Worm (Caenorhabditis elegans) whole organism, L4 larva: ENCODE data around the gene F13H8.11.

Source experiments
- F26F4.8 ChIP-seq: fragments of 200-800 bp; sonication (Bioruptor generic); conservative IDR thresholded peaks from 2 replicates; pipeline ENCODE4 v1.3.6; 2022; ENCODE audit warnings: missing genetic modification characterization, missing compliant biosample characterization
- F37D6.2 ChIP-seq: sonication (generic microtip); optimal IDR thresholded peaks from 2 replicates; lab custom pipeline; 2016; ENCODE audit warnings: mild to moderate bottlenecking, missing genetic modification characterization, missing compliant biosample characterization
- T20F7.1 ChIP-seq: fragments of 200-800 bp; sonication (Bioruptor generic); optimal IDR thresholded peaks from 2 replicates; lab custom pipeline; 2018; ENCODE audit warnings: mild to moderate bottlenecking, missing genetic modification characterization, missing compliant biosample characterization
- Y105C5A.15 ChIP-seq: fragments of 200-800 bp; sonication (Bioruptor generic); IDR thresholded peaks from 2 replicates; pipeline ENCODE4 v1.3.6; 2022; ENCODE audit warnings: missing genetic modification characterization, missing compliant biosample characterization
- aha-1 ChIP-seq: fragments of 150-350 bp; peaks from one replicate; lab custom pipeline; 2014; ENCODE audit warnings: missing biosample characterization, missing genetic modification characterization
- attf-4 ChIP-seq: sonication (generic microtip); optimal IDR thresholded peaks from 3 replicates; lab custom pipeline; 2017; ENCODE audit warnings: missing biosample characterization, missing genetic modification characterization
- ceh-20 ChIP-seq: fragments of 200-800 bp; sonication (Bioruptor generic); IDR thresholded peaks from 2 replicates; pipeline ENCODE4 v1.3.6; 2022; ENCODE audit warnings: missing genetic modification reagents, missing genetic modification characterization, missing compliant biosample characterization
- ceh-62 ChIP-seq: sonication (generic microtip); optimal IDR thresholded peaks from 2 replicates; lab custom pipeline; 2017; ENCODE audit warnings: missing biosample characterization, missing genetic modification characterization
- ceh-82 ChIP-seq: sonication (generic microtip); optimal IDR thresholded peaks from 2 replicates; lab custom pipeline; 2017; ENCODE audit warnings: missing biosample characterization, missing genetic modification characterization
- ces-1 ChIP-seq: fragments of 150-350 bp; sonication (generic microtip); optimal IDR thresholded peaks from 4 replicates; lab custom pipeline; 2014; ENCODE audit warnings: missing biosample characterization, missing genetic modification reagents, missing genetic modification characterization
- ctbp-1 ChIP-seq: fragments of 200-800 bp; sonication (Bioruptor generic); IDR thresholded peaks from 2 replicates; pipeline ENCODE4 v1.3.6; 2022; ENCODE audit warnings: missing genetic modification reagents, missing genetic modification characterization, missing compliant biosample characterization
- daf-16 ChIP-seq, 3 experiments: sonication (generic microtip); optimal IDR thresholded peaks; 2 replicates each; lab custom pipeline; 2016 to 2017; ENCODE audit warnings: missing genetic modification characterization in 3 of 3, missing genetic modification reagents in 3 of 3, mild to moderate bottlenecking in 2 of 3, missing compliant biosample characterization in 2 of 3, missing biosample characterization in 1 of 3, moderate library complexity in 1 of 3
- daf-8 ChIP-seq: fragments of 200-800 bp; sonication (Bioruptor generic); IDR thresholded peaks from 2 replicates; pipeline ENCODE4 v1.3.6; 2022; ENCODE audit warnings: missing genetic modification characterization, missing compliant biosample characterization
- dmd-6 ChIP-seq: fragments of 200-800 bp; sonication (Bioruptor generic); IDR thresholded peaks from 2 replicates; pipeline ENCODE4 v1.3.6; 2022; ENCODE audit warnings: missing genetic modification reagents, missing genetic modification characterization, missing compliant biosample characterization
- dmd-8 ChIP-seq: fragments of 200-800 bp; sonication (Bioruptor generic); IDR thresholded peaks from 2 replicates; pipeline ENCODE4 v1.3.6; 2022; ENCODE audit warnings: missing genetic modification characterization, missing compliant biosample characterization
- dmd-9 ChIP-seq: fragments of 200-800 bp; sonication (Bioruptor generic); IDR thresholded peaks from 2 replicates; pipeline ENCODE4 v1.3.6; 2022; ENCODE audit warnings: missing genetic modification reagents, missing genetic modification characterization, missing compliant biosample characterization
- dpl-1 ChIP-seq: fragments of 150-350 bp; optimal IDR thresholded peaks from 2 replicates; lab custom pipeline; 2014; ENCODE audit warnings: missing biosample characterization, missing genetic modification reagents, missing genetic modification characterization
- egl-43 ChIP-seq: fragments of 200-800 bp; sonication (Bioruptor generic); IDR thresholded peaks from 2 replicates; pipeline ENCODE4 v1.3.6; 2022; ENCODE audit warnings: missing genetic modification reagents, missing genetic modification characterization, missing compliant biosample characterization
- hlh-11 ChIP-seq: fragments of 200-800 bp; sonication (Bioruptor generic); optimal IDR thresholded peaks from 2 replicates; lab custom pipeline; 2018; ENCODE audit warnings: mild to moderate bottlenecking, missing genetic modification characterization, missing compliant biosample characterization
- hlh-30 ChIP-seq: sonication (generic microtip); optimal IDR thresholded peaks from 2 replicates; lab custom pipeline; 2017; ENCODE audit warnings: antibody characterized with exemption, mild to moderate bottlenecking, missing genetic modification characterization, missing compliant biosample characterization; ENCODE audit not compliant: insufficient read depth
- jun-1 ChIP-seq: fragments of 150-350 bp; optimal IDR thresholded peaks from 2 replicates; lab custom pipeline; 2014; ENCODE audit warnings: missing biosample characterization, missing genetic modification reagents, missing genetic modification characterization
- lin-39 ChIP-seq: fragments of 150-350 bp; optimal IDR thresholded peaks from 2 replicates; lab custom pipeline; 2014; ENCODE audit warnings: missing biosample characterization, missing genetic modification reagents, missing genetic modification characterization
- lsy-2 ChIP-seq, 2 experiments: fragments of 150-350 bp in 1 of 2; sonication (generic microtip) in 1 of 2; optimal IDR thresholded peaks; 2 replicates each; lab custom pipeline; 2014 to 2017; ENCODE audit warnings: missing biosample characterization in 2 of 2, missing genetic modification characterization in 2 of 2
- mdl-1 ChIP-seq, 2 experiments: fragments of 150-350 bp in 1 of 2; sonication (generic microtip) in 1 of 2; optimal IDR thresholded peaks; 2 replicates each; lab custom pipeline; 2014 to 2017; ENCODE audit warnings: missing biosample characterization in 2 of 2, missing genetic modification characterization in 2 of 2
- mxl-3 ChIP-seq: fragments of 200-800 bp; sonication (Bioruptor generic); optimal IDR thresholded peaks from 2 replicates; lab custom pipeline; 2018; ENCODE audit warnings: mild to moderate bottlenecking, missing genetic modification characterization, missing compliant biosample characterization
- nhr-10 ChIP-seq: fragments of 150-350 bp; optimal IDR thresholded peaks from 2 replicates; lab custom pipeline; 2014; ENCODE audit warnings: missing biosample characterization, missing genetic modification characterization
- nhr-11 ChIP-seq: fragments of 150-350 bp; optimal IDR thresholded peaks from 2 replicates; lab custom pipeline; 2014; ENCODE audit warnings: missing biosample characterization, missing genetic modification characterization
- nhr-111 ChIP-seq: fragments of 200-800 bp; sonication (Bioruptor generic); optimal IDR thresholded peaks from 2 replicates; lab custom pipeline; 2018; ENCODE audit warnings: mild to moderate bottlenecking, missing genetic modification characterization, missing compliant biosample characterization
- nhr-28 ChIP-seq: fragments of 150-350 bp; optimal IDR thresholded peaks from 2 replicates; lab custom pipeline; 2014; ENCODE audit warnings: missing biosample characterization, missing genetic modification characterization
- nhr-6 ChIP-seq: fragments of 150-350 bp; optimal IDR thresholded peaks from 2 replicates; lab custom pipeline; 2014; ENCODE audit warnings: missing biosample characterization, missing genetic modification characterization
- nhr-76 ChIP-seq: fragments of 150-350 bp; optimal IDR thresholded peaks from 2 replicates; lab custom pipeline; 2014; ENCODE audit warnings: missing biosample characterization, missing genetic modification characterization
- pqm-1 ChIP-seq: sonication (generic microtip); optimal IDR thresholded peaks from 2 replicates; lab custom pipeline; 2017; ENCODE audit warnings: missing biosample characterization, missing genetic modification characterization
- set-16 ChIP-seq: fragments of 200-800 bp; sonication (Bioruptor generic); IDR thresholded peaks from 2 replicates; pipeline ENCODE4 v1.3.6; 2022; ENCODE audit warnings: missing genetic modification reagents, missing genetic modification characterization, missing compliant biosample characterization
- spr-1 ChIP-seq: sonication (generic microtip); optimal IDR thresholded peaks from 2 replicates; lab custom pipeline; 2016; ENCODE audit warnings: mild to moderate bottlenecking, missing genetic modification characterization, missing compliant biosample characterization
- unc-39 ChIP-seq: sonication (generic microtip); optimal IDR thresholded peaks from 2 replicates; lab custom pipeline; 2017; ENCODE audit warnings: missing biosample characterization, missing genetic modification characterization
- zfp-3 ChIP-seq: fragments of 200-800 bp; sonication (Bioruptor generic); conservative IDR thresholded peaks from 2 replicates; pipeline ENCODE4 v1.3.6; 2022; ENCODE audit warnings: missing genetic modification reagents, missing genetic modification characterization, missing compliant biosample characterization

The F13H8.11 gene

ce11 chrII:6294261-6294660 lies 34.4 kb upstream of the F13H8.11 start, which contains the start of gene mps-1:
Gene mps-1 (minus strand): TSS chrII:6294361.
- TF ChIP-seq nhr-111 (GFP tag; lab: Kevin White, UChicago) (no peak), ctbp-1 (no peak), daf-8 (GFP tag; lab: Robert Waterston, UW) (no peak), mdl-1 (tag; optimal IDR thresholded peaks at IDR 0.05; lab: Kevin White, UChicago) (no peak), Y105C5A.15 (GFP tag; lab: Robert Waterston, UW) (no peak), T20F7.1 (GFP tag; lab: Kevin White, UChicago) (no peak), nhr-6 (no peak), hlh-11 (tag; lab: Kevin White, UChicago) (no peak), lsy-2 (tag; optimal IDR thresholded peaks at IDR 0.05; lab: Kevin White, UChicago) (no peak), nhr-76 (tag; lab: Kevin White, UChicago) (no peak), daf-16 (GFP tag; optimal IDR thresholded peaks at IDR 0.05; lab: Kevin White, UChicago) (no peak), daf-16 (tag; optimal IDR thresholded peaks at IDR 0.05; lab: Kevin White, UChicago) (no peak), ceh-62 (tag; lab: Kevin White, UChicago) (no peak), unc-39 (tag; lab: Kevin White, UChicago) (no peak), zfp-3 (GFP tag; lab: Robert Waterston, UW) (no peak), dmd-9 (no peak), jun-1 (tag; lab: Kevin White, UChicago) (no peak), egl-43 (GFP tag; lab: Robert Waterston, UW) (no peak), lin-39 (tag; lab: Kevin White, UChicago) (no peak), F37D6.2 (tag; lab: Kevin White, UChicago) (no peak)

ce11 chrII:6292527-6292926 lies 32.7 kb upstream of the F13H8.11 start, which contains the start of gene nyn-3:
Gene nyn-3 (minus strand): TSS chrII:6292627.
- no peak for TF ChIP-seq dpl-1 (GFP tag; lab: Kevin White, UChicago)
- TF ChIP-seq spr-1 (tag; lab: Kevin White, UChicago) = no peak
- TF ChIP-seq set-16 (GFP tag; lab: Robert Waterston, UW) = no peak
- no peak for TF ChIP-seq T20F7.1 (GFP tag; lab: Kevin White, UChicago)
- TF ChIP-seq F37D6.2 (tag; lab: Kevin White, UChicago) = no peak
- no peak for TF ChIP-seq ceh-20 (GFP tag; lab: Robert Waterston, UW)
- TF ChIP-seq ceh-82 (tag; lab: Kevin White, UChicago) = no peak
- TF ChIP-seq mdl-1 (tag; optimal IDR thresholded peaks at IDR 0.05; lab: Kevin White, UChicago) = no peak
- no peak for TF ChIP-seq nhr-10
- no peak for TF ChIP-seq nhr-28 (tag; lab: Kevin White, UChicago)
- TF ChIP-seq ces-1 (GFP tag; lab: Kevin White, UChicago) = no peak
- TF ChIP-seq, all 104 proteins: peak for 0

- TF ChIP-seq dmd-6 (GFP tag; lab: Robert Waterston, UW) (peak; percentile 56; the same call in 1 of the 2 replicates), F26F4.8 (no peak), mdl-1 (tag; optimal IDR thresholded peaks at IDR 0.05; lab: Kevin White, UChicago) (peak in 1 of 2 experiments; percentile 26), daf-16 (GFP tag; optimal IDR thresholded peaks at IDR 0.05; lab: Kevin White, UChicago) (peak in 1 of 2 experiments; percentile 88), daf-16 (tag; optimal IDR thresholded peaks at IDR 0.05; lab: Kevin White, UChicago) (no peak), hlh-11 (tag; lab: Kevin White, UChicago) (peak; percentile 59), mxl-3 (GFP tag; lab: Kevin White, UChicago) (peak; percentile 36), attf-4 (tag; lab: Kevin White, UChicago) (no peak), aha-1 (peak; percentile 62), pqm-1 (tag; lab: Kevin White, UChicago) (peak; percentile 16), hlh-30 (peak; percentile 41), dmd-8 (GFP tag; lab: Robert Waterston, UW) (no peak), nhr-11 (tag; lab: Kevin White, UChicago) (peak; percentile 31)
- TF ChIP-seq, all 104 proteins: peak for 9
Observed at ce11 chrII:6290047-6290582, 30.3 kb upstream of the F13H8.11 start, which contains the start of gene upb-1. Gene upb-1 (minus strand): TSS chrII:6290097.
